Fruit fly (Drosophila melanogaster): ENCODE results near the gene Men.

DNA sequence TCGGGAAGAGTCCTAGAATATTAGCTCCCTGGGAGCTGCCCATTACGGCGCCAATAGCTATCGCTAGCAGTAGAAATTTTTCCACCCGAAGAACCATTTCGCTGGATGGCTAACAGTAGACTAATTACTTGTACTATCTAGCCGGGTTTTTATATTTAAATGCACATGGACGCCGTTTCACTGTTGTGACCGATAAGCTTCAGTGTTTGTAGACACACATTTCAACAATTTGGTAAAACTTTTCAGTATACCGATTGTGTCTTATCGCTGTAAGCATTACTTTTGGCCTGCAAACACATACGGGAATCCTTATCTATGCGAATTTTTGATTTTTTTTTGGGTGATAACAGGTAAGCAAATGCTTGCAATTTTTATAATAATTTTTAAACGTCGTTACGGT is 21.3 kb upstream of the Men start, which contains the start of gene Ugt37A3:
- TF ChIP-seq pan (optimal IDR thresholded peaks at IDR 0.05): no peak
- no peak for TF ChIP-seq psq (optimal IDR thresholded peaks at IDR 0.05)

Measured in whole organism.